Fruit fly (Drosophila melanogaster) Kc167 (cell line): ENCODE results near the gene CG10341.

Source experiments
- Myc ChIP-seq: fragments of >200 bp; optimal IDR thresholded peaks from 2 replicates; lab custom pipeline; 2017; ENCODE audit warnings: missing external identifiers
- Sin3A ChIP-seq: fragments of >200 bp; optimal IDR thresholded peaks from 2 replicates; lab custom pipeline; 2018; ENCODE audit warnings: missing external identifiers
- h ChIP-seq: fragments of >200 bp; optimal IDR thresholded peaks from 3 replicates; lab custom pipeline; 2018; ENCODE audit warnings: missing external identifiers
- insv ChIP-seq: fragments of >200 bp; optimal IDR thresholded peaks from 3 replicates; lab custom pipeline; 2018; ENCODE audit warnings: missing external identifiers
- psq ChIP-seq: fragments of >200 bp; optimal IDR thresholded peaks from 2 replicates; lab custom pipeline; 2017; ENCODE audit warnings: missing external identifiers
- ttk ChIP-seq: sonication (Bioruptor generic); optimal IDR thresholded peaks from 2 replicates; lab custom pipeline; 2017; ENCODE audit warnings: missing external identifiers

DNA sequence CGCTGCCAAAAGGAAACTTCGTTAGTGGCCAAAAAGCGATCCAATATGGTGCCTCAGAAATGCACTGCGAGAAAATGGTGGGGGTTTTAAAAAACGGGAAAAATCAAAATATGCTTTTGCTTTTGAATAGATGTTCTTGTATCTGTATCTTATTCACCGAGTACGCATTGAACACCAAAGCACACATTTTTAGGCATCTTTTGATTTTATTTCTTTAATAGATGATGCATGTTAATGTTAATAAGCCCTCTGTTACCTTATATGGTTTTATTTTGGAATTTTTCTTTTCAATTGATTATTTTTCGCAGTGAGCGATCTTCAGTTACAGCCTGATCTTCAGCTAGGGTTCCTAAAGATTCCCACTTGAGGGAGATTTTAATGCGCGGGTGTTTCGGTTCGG lies 45.4 kb downstream of the CG10341 start:
- TF ChIP-seq h: no peak
- TF ChIP-seq psq (lab: Kevin White, UChicago): no peak
- TF ChIP-seq Sin3A: no peak
- TF ChIP-seq Myc (lab: Kevin White, UChicago): no peak
- TF ChIP-seq insv (lab: Kevin White, UChicago): no peak
- no peak for TF ChIP-seq ttk (lab: Kevin White, UChicago)
